Worm (Caenorhabditis elegans) whole organism, L4 larva: ENCODE data around the gene srj-21.

Source experiments
- D1046.2 ChIP-seq: fragments of 200-800 bp; sonication (Bioruptor generic); IDR thresholded peaks from 2 replicates; pipeline ENCODE4 v1.3.6; 2022; ENCODE audit warnings: missing genetic modification characterization, missing compliant biosample characterization
- F44E2.7 ChIP-seq: fragments of 200-800 bp; sonication (Bioruptor generic); IDR thresholded peaks from 2 replicates; pipeline ENCODE4 v2.1.2; 2022; ENCODE audit warnings: missing genetic modification characterization, missing compliant biosample characterization
- Y48G9A.11 ChIP-seq: fragments of 200-800 bp; sonication (Bioruptor generic); IDR thresholded peaks from 2 replicates; pipeline ENCODE4 v1.3.6; 2022; ENCODE audit warnings: missing genetic modification reagents, missing genetic modification characterization, missing compliant biosample characterization
- ZK337.2 ChIP-seq: fragments of 200-800 bp; sonication (Bioruptor generic); IDR thresholded peaks from 2 replicates; pipeline ENCODE4 v1.3.6; 2022; ENCODE audit warnings: missing genetic modification reagents, missing genetic modification characterization, missing compliant biosample characterization
- ZK546.5 ChIP-seq, 2 experiments: sonication (generic microtip); optimal IDR thresholded peaks; 2 replicates each; lab custom pipeline; 2017; ENCODE audit warnings: missing biosample characterization in 2 of 2, missing genetic modification characterization in 2 of 2
- aly-2 ChIP-seq: sonication (generic microtip); optimal IDR thresholded peaks from 2 replicates; lab custom pipeline; 2018; ENCODE audit warnings: missing biosample characterization, missing genetic modification characterization
- ama-1 ChIP-seq: fragments of 150-350 bp; optimal IDR thresholded peaks from 2 replicates; lab custom pipeline; 2014; ENCODE audit warnings: inconsistent platforms, mixed read lengths
- attf-4 ChIP-seq: sonication (generic microtip); optimal IDR thresholded peaks from 3 replicates; lab custom pipeline; 2017; ENCODE audit warnings: missing biosample characterization, missing genetic modification characterization
- ceh-20 ChIP-seq: fragments of 200-800 bp; sonication (Bioruptor generic); IDR thresholded peaks from 2 replicates; pipeline ENCODE4 v1.3.6; 2022; ENCODE audit warnings: missing genetic modification reagents, missing genetic modification characterization, missing compliant biosample characterization
- ceh-32 ChIP-seq: sonication (generic microtip); optimal IDR thresholded peaks from 2 replicates; lab custom pipeline; 2016; ENCODE audit warnings: mild to moderate bottlenecking, missing genetic modification characterization, missing compliant biosample characterization; ENCODE audit not compliant: poor library complexity
- ceh-44 ChIP-seq: fragments of 200-800 bp; sonication (Bioruptor generic); IDR thresholded peaks from 2 replicates; pipeline ENCODE4 v1.3.6; 2022; ENCODE audit warnings: missing genetic modification reagents, missing genetic modification characterization, missing compliant biosample characterization
- ces-1 ChIP-seq: fragments of 150-350 bp; sonication (generic microtip); optimal IDR thresholded peaks from 4 replicates; lab custom pipeline; 2014; ENCODE audit warnings: missing biosample characterization, missing genetic modification reagents, missing genetic modification characterization
- daf-16 ChIP-seq, 3 experiments: sonication (generic microtip); optimal IDR thresholded peaks; 2 replicates each; lab custom pipeline; 2016 to 2017; ENCODE audit warnings: missing genetic modification characterization in 3 of 3, missing genetic modification reagents in 3 of 3, mild to moderate bottlenecking in 2 of 3, missing compliant biosample characterization in 2 of 3, missing biosample characterization in 1 of 3, moderate library complexity in 1 of 3
- dmd-6 ChIP-seq: fragments of 200-800 bp; sonication (Bioruptor generic); IDR thresholded peaks from 2 replicates; pipeline ENCODE4 v1.3.6; 2022; ENCODE audit warnings: missing genetic modification reagents, missing genetic modification characterization, missing compliant biosample characterization
- dpl-1 ChIP-seq: fragments of 150-350 bp; optimal IDR thresholded peaks from 2 replicates; lab custom pipeline; 2014; ENCODE audit warnings: missing biosample characterization, missing genetic modification reagents, missing genetic modification characterization
- duxl-1 ChIP-seq: sonication (generic microtip); optimal IDR thresholded peaks from 2 replicates; lab custom pipeline; 2016; ENCODE audit warnings: mild to moderate bottlenecking, missing genetic modification characterization, moderate library complexity, missing compliant biosample characterization; ENCODE audit not compliant: poor library complexity
- dve-1 ChIP-seq: sonication (generic microtip); optimal IDR thresholded peaks from 2 replicates; lab custom pipeline; 2017; ENCODE audit warnings: antibody characterized with exemption, mild to moderate bottlenecking, missing genetic modification characterization, missing compliant biosample characterization; ENCODE audit not compliant: insufficient read depth
- gei-8 ChIP-seq: fragments of 200-800 bp; sonication (Bioruptor generic); optimal IDR thresholded peaks from 2 replicates; lab custom pipeline; 2018; ENCODE audit warnings: mild to moderate bottlenecking, missing genetic modification characterization, missing compliant biosample characterization
- hlh-11 ChIP-seq: fragments of 200-800 bp; sonication (Bioruptor generic); optimal IDR thresholded peaks from 2 replicates; lab custom pipeline; 2018; ENCODE audit warnings: mild to moderate bottlenecking, missing genetic modification characterization, missing compliant biosample characterization
- lin-1 ChIP-seq: fragments of 200-800 bp; sonication (Bioruptor generic); IDR thresholded peaks from 2 replicates; pipeline ENCODE4 v1.3.6; 2022; ENCODE audit warnings: missing genetic modification reagents, missing genetic modification characterization, missing compliant biosample characterization
- lin-13 ChIP-seq: fragments of 150-350 bp; optimal IDR thresholded peaks from 2 replicates; lab custom pipeline; 2014; ENCODE audit warnings: missing biosample characterization, missing genetic modification reagents, missing genetic modification characterization
- lin-29 ChIP-seq: fragments of 200-800 bp; sonication (Bioruptor generic); IDR thresholded peaks from 2 replicates; pipeline ENCODE4 v1.3.6; 2022; ENCODE audit warnings: missing genetic modification reagents, missing genetic modification characterization, missing compliant biosample characterization
- lin-38 ChIP-seq: fragments of 200-800 bp; sonication (Bioruptor generic); IDR thresholded peaks from 2 replicates; pipeline ENCODE4 v1.3.6; 2022; ENCODE audit warnings: missing genetic modification reagents, missing genetic modification characterization, missing compliant biosample characterization
- lir-3 ChIP-seq: sonication (generic microtip); optimal IDR thresholded peaks from 2 replicates; lab custom pipeline; 2016; ENCODE audit warnings: mild to moderate bottlenecking, missing genetic modification characterization, missing compliant biosample characterization
- lsy-2 ChIP-seq, 2 experiments: fragments of 150-350 bp in 1 of 2; sonication (generic microtip) in 1 of 2; optimal IDR thresholded peaks; 2 replicates each; lab custom pipeline; 2014 to 2017; ENCODE audit warnings: missing biosample characterization in 2 of 2, missing genetic modification characterization in 2 of 2
- madf-9 ChIP-seq: fragments of 200-800 bp; sonication (Bioruptor generic); conservative IDR thresholded peaks from 2 replicates; pipeline ENCODE4 v1.3.6; 2022; ENCODE audit warnings: missing genetic modification reagents, missing genetic modification characterization, missing compliant biosample characterization
- mdt-29 ChIP-seq: fragments of 200-800 bp; sonication (Bioruptor generic); IDR thresholded peaks from 2 replicates; pipeline ENCODE4 v1.3.6; 2022; ENCODE audit warnings: missing genetic modification reagents, missing genetic modification characterization, missing compliant biosample characterization
- mep-1 ChIP-seq: fragments of 150-350 bp; sonication (generic microtip); optimal IDR thresholded peaks from 3 replicates; lab custom pipeline; 2014; ENCODE audit warnings: missing biosample characterization, missing genetic modification characterization
- mxl-3 ChIP-seq: fragments of 200-800 bp; sonication (Bioruptor generic); optimal IDR thresholded peaks from 2 replicates; lab custom pipeline; 2018; ENCODE audit warnings: mild to moderate bottlenecking, missing genetic modification characterization, missing compliant biosample characterization
- nhr-237 ChIP-seq: sonication (generic microtip); optimal IDR thresholded peaks from 2 replicates; lab custom pipeline; 2017; ENCODE audit warnings: missing biosample characterization, missing genetic modification characterization
- nhr-25 ChIP-seq: sonication (generic microtip); optimal IDR thresholded peaks from 2 replicates; lab custom pipeline; 2017; ENCODE audit warnings: missing genetic modification characterization, mild to moderate bottlenecking, missing compliant biosample characterization, antibody characterized with exemption, moderate library complexity, borderline replicate concordance; ENCODE audit not compliant: insufficient read depth
- nhr-48 ChIP-seq: sonication (generic microtip); optimal IDR thresholded peaks from 2 replicates; lab custom pipeline; 2016; ENCODE audit warnings: mild to moderate bottlenecking, missing genetic modification characterization, missing compliant biosample characterization
- nhr-6 ChIP-seq: fragments of 150-350 bp; optimal IDR thresholded peaks from 2 replicates; lab custom pipeline; 2014; ENCODE audit warnings: missing biosample characterization, missing genetic modification characterization
- nhr-76 ChIP-seq: fragments of 150-350 bp; optimal IDR thresholded peaks from 2 replicates; lab custom pipeline; 2014; ENCODE audit warnings: missing biosample characterization, missing genetic modification characterization
- pha-4 ChIP-seq, 2 experiments: fragments of 150-350 bp in 1 of 2; fragments of 200-800 bp in 1 of 2; sonication (Bioruptor generic) in 1 of 2; IDR thresholded peaks in 1 of 2; optimal IDR thresholded peaks in 1 of 2; 2 replicates each; pipeline versions ENCODE4 v1.3.6 to Lab custom; 2014 to 2022; ENCODE audit warnings: missing genetic modification characterization in 2 of 2, missing genetic modification reagents in 2 of 2, missing biosample characterization in 1 of 2, missing compliant biosample characterization in 1 of 2
- php-3 ChIP-seq: fragments of 200-800 bp; sonication (Bioruptor generic); IDR thresholded peaks from 2 replicates; pipeline ENCODE4 v1.3.6; 2022; ENCODE audit warnings: missing genetic modification reagents, missing genetic modification characterization, missing compliant biosample characterization
- pqm-1 ChIP-seq: sonication (generic microtip); optimal IDR thresholded peaks from 2 replicates; lab custom pipeline; 2017; ENCODE audit warnings: missing biosample characterization, missing genetic modification characterization
- skn-1 ChIP-seq: fragments of 150-350 bp; optimal IDR thresholded peaks from 2 replicates; lab custom pipeline; 2014; ENCODE audit warnings: missing biosample characterization, missing genetic modification characterization
- tag-97 ChIP-seq: fragments of 200-800 bp; sonication (Bioruptor generic); IDR thresholded peaks from 2 replicates; pipeline ENCODE4 v1.3.6; 2022; ENCODE audit warnings: missing genetic modification characterization, missing compliant biosample characterization
- unc-62 ChIP-seq, 3 experiments: fragments of 150-350 bp in 1 of 3; sonication (generic microtip); optimal IDR thresholded peaks in 2 of 3; peaks in 1 of 3; 1 replicate in 1 of 3; 2 replicates in 2 of 3; lab custom pipeline; 2014 to 2017; ENCODE audit warnings: missing biosample characterization in 3 of 3, missing genetic modification characterization in 3 of 3, missing genetic modification reagents in 3 of 3, missing genotype in 1 of 3
- vab-7 ChIP-seq: fragments of 200-800 bp; sonication (Bioruptor generic); IDR thresholded peaks from 2 replicates; pipeline ENCODE4 v1.3.6; 2022; ENCODE audit warnings: missing genetic modification reagents, missing genetic modification characterization, missing compliant biosample characterization
- ztf-7 ChIP-seq: fragments of 150-350 bp; optimal IDR thresholded peaks from 2 replicates; lab custom pipeline; 2014; ENCODE audit warnings: missing biosample characterization, missing genetic modification characterization

The srj-21 gene

DNA sequence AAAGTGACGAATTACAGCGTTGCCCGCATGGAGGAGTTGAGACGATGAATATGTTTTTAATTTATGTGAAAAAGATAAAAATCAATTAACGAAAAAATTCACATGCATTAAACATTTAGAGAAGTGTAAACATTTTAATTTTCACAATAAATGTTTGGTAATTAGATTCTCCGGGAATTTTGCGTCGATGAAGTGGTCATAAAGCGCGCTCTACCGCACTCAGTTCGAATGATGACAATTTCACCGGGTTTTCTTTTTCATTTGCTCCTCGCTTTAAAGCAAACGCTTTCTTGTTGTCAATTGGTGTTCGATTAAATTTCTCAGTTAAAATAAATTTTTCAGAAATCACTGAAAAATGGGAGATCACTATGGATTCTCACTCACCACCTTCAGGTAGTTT lies 24.9 kb downstream of the srj-21 start, which contains the start of the genes D1054.1 and pas-2:
TSS of gene D1054.1 (minus strand) at position 192 of the 400 bp plus-strand sequence.
TSS of gene pas-2 (plus strand) at position 343 of the 400 bp plus-strand sequence.
- TF ChIP-seq daf-16 (GFP tag; optimal IDR thresholded peaks at IDR 0.05; lab: Kevin White, UChicago), result no peak
- TF ChIP-seq daf-16 (tag; optimal IDR thresholded peaks at IDR 0.05; lab: Kevin White, UChicago), result peak; percentile 31
- TF ChIP-seq aly-2, result no peak
- peak; percentile 25 for TF ChIP-seq ces-1
- peak in 1 of 2 experiments; percentile 35 for TF ChIP-seq lsy-2 (tag; optimal IDR thresholded peaks at IDR 0.05; lab: Kevin White, UChicago)
- TF ChIP-seq nhr-237, result no peak
- peak; percentile 68 for TF ChIP-seq lin-38 (GFP tag; lab: Robert Waterston, UW)
- TF ChIP-seq nhr-6 (tag; lab: Kevin White, UChicago), result no peak
- peak; percentile 7 for TF ChIP-seq dpl-1 (GFP tag; lab: Kevin White, UChicago)

DNA sequence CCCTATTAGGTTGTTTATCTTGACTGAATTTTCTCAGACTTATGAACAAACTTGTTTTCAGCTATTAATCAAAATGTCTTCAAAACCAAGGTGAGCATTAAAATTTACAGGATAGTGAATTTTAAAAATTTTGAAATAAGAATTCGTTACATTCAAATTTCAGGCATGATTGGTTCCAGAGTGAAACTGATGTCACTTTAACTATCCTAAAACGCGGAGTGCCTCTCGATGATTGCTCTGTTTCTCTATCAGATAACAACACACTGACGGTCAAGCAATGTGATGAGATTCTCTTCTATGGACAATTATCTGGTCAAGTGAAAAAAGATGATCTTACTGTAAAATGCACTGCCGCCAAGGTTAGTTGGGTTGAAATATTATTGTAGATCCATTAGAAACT lies 26.3 kb downstream of the srj-21 start, which contains the start of gene D1054.3:
TSS of gene D1054.3 (plus strand) at position 62 of the 400 bp plus-strand sequence.
- no peak for TF ChIP-seq vab-7 (GFP tag; lab: Robert Waterston, UW)
- no peak for TF ChIP-seq mxl-3 (GFP tag; lab: Kevin White, UChicago)
- peak; percentile 53 for TF ChIP-seq lin-38 (GFP tag; lab: Robert Waterston, UW)
- no peak for TF ChIP-seq pha-4 (GFP tag; IDR thresholded peaks at IDR 0.05; lab: Robert Waterston, UW)
- TF ChIP-seq pha-4 (tag; optimal IDR thresholded peaks at IDR 0.05; lab: Kevin White, UChicago), result no peak
- TF ChIP-seq lin-13 (GFP tag; lab: Kevin White, UChicago), result no peak
- peak; percentile 17 for TF ChIP-seq duxl-1
- no peak for TF ChIP-seq tag-97 (GFP tag; lab: Robert Waterston, UW)
- TF ChIP-seq ama-1 (lab: Kevin White, UChicago), result peak; percentile 42
- no peak for TF ChIP-seq nhr-25 (tag; lab: Kevin White, UChicago)
- TF ChIP-seq mep-1 (tag; lab: Kevin White, UChicago), result peak; percentile 5

DNA sequence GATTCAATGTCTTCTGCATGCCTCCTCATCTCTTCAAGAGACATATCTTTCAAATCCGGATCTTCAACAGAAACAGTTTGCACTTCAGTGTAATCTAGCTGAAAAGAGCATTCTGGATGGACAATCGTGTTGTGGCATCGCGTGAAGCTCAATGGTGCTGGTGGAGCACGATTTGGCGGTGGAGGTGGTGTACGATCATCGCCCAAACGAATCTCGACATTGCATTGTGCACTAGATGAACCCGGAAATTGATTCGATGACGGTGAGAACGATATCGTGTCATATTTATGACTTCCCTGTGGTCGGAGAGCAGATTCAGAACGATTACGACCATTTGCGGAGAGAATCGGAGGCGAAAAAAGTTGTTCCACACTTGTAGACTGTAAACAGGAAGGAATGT lies 28.1 kb downstream of the srj-21 start:
- TF ChIP-seq ZK546.5 (tag; optimal IDR thresholded peaks at IDR 0.05; lab: Kevin White, UChicago), result no peak
- peak in 1 of 2 experiments; percentile 99 for TF ChIP-seq unc-62 (GFP tag; optimal IDR thresholded peaks at IDR 0.05 in 1 of 2; lab: Kevin White, UChicago)
- no peak for TF ChIP-seq unc-62 (tag; optimal IDR thresholded peaks at IDR 0.05; lab: Kevin White, UChicago)

DNA sequence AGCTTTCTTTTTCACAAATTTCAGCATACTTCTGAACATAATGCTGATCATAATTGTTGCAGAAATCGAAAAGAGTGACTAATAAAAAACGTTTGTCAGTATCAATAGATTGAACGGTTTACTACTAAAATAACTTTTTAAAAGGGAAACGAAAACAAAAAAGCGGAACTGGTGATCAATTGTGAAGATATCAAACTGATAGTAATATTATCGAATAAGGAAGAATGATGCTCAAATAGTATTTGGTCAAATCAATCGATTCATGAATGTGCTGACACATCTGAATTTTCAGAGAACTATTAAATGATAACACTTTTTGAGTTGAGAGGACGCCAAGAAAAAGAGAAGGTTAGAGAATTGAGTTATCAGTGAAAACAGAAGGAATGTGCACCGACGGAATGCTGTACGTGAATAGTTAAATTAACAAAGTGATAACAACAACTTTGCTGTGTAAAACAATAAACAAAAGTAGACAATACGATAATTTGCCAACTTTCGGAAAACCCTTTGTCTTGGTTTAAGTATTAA lies 31.5 kb downstream of the srj-21 start, which contains the start of gene D1054.5:
TSS of gene D1054.5 (minus strand) at position 51 of the 528 bp plus-strand sequence.
- no peak for TF ChIP-seq attf-4 (tag; lab: Kevin White, UChicago)
- peak; percentile 74 for TF ChIP-seq hlh-11 (tag; lab: Kevin White, UChicago)
- no peak for TF ChIP-seq vab-7 (GFP tag; lab: Robert Waterston, UW)
- TF ChIP-seq php-3 (GFP tag; lab: Robert Waterston, UW), result no peak
- no peak for TF ChIP-seq mdt-29 (GFP tag; lab: Robert Waterston, UW)
- peak; percentile 4 for TF ChIP-seq ztf-7 (tag; lab: Kevin White, UChicago)
- TF ChIP-seq gei-8, result no peak
- TF ChIP-seq Y48G9A.11 (GFP tag; lab: Robert Waterston, UW), result no peak
- no peak for TF ChIP-seq ZK337.2 (GFP tag; lab: Robert Waterston, UW)
- no peak for TF ChIP-seq daf-16 (GFP tag; optimal IDR thresholded peaks at IDR 0.05; lab: Kevin White, UChicago)
- TF ChIP-seq daf-16 (tag; optimal IDR thresholded peaks at IDR 0.05; lab: Kevin White, UChicago), result peak; percentile 92
- no peak for TF ChIP-seq lir-3
- TF ChIP-seq madf-9, result no peak
- peak; percentile 68 for TF ChIP-seq dve-1 (tag; lab: Kevin White, UChicago)
- no peak for TF ChIP-seq lin-1 (GFP tag; lab: Robert Waterston, UW)
- no peak for TF ChIP-seq ces-1
- no peak for TF ChIP-seq skn-1 (tag; lab: Kevin White, UChicago)
- TF ChIP-seq ama-1 (lab: Kevin White, UChicago), result no peak
- TF ChIP-seq nhr-76 (tag; lab: Kevin White, UChicago), result no peak
- peak; percentile 55 for TF ChIP-seq pqm-1 (tag; lab: Kevin White, UChicago)
- no peak for TF ChIP-seq duxl-1
- no peak for TF ChIP-seq lin-29 (GFP tag; lab: Robert Waterston, UW)
- no peak for TF ChIP-seq ceh-20 (GFP tag; lab: Robert Waterston, UW)
- TF ChIP-seq aly-2, result no peak
- TF ChIP-seq F44E2.7 (GFP tag; lab: Robert Waterston, UW), result no peak
- TF ChIP-seq ceh-32, result no peak
- no peak for TF ChIP-seq D1046.2 (GFP tag; lab: Robert Waterston, UW)
- no peak for TF ChIP-seq nhr-237
- peak; percentile 65 for TF ChIP-seq nhr-48 (tag; lab: Kevin White, UChicago)
- no peak for TF ChIP-seq ceh-44 (GFP tag; lab: Robert Waterston, UW)
- peak; percentile 65 for TF ChIP-seq dmd-6
